Worm (Caenorhabditis elegans) whole organism, late embryonic: ENCODE measurements around the gene nhr-97.

Experiments
- ama-1 ChIP-seq: fragments of 150-350 bp; optimal IDR thresholded peaks from 2 replicates; lab custom pipeline; 2014
- elt-2 ChIP-seq: sonication (generic microtip); optimal IDR thresholded peaks from 2 replicates; lab custom pipeline; 2016; ENCODE audit warnings: missing genetic modification reagents, missing genetic modification characterization, missing compliant biosample characterization
- ref-2 ChIP-seq: sonication (generic microtip); optimal IDR thresholded peaks from 2 replicates; lab custom pipeline; 2016; ENCODE audit warnings: missing genetic modification characterization, missing compliant biosample characterization
- unc-55 ChIP-seq: sonication (generic microtip); optimal IDR thresholded peaks from 2 replicates; lab custom pipeline; 2017; ENCODE audit warnings: missing biosample characterization, missing genetic modification reagents, missing genetic modification characterization

ce11 chrIV:9748342-9748741, 9.1 kb upstream of the nhr-97 start, which contains the start of gene C28D4.8:
- TF ChIP-seq ref-2 (tag; lab: Kevin White, UChicago) (no peak), unc-55 (GFP tag; lab: Kevin White, UChicago) (no peak), elt-2 (tag; lab: Kevin White, UChicago) (no peak), ama-1 (lab: Kevin White, UChicago) (no peak)
